Fruit fly (Drosophila melanogaster) whole organism: ENCODE measurements around the gene SrpRbeta.

Source experiments
- psq ChIP-seq: fragments of >200 bp; optimal IDR thresholded peaks from 2 replicates; lab custom pipeline; 2017
- usp ChIP-seq: fragments of >200 bp; optimal IDR thresholded peaks from 2 replicates; lab custom pipeline; 2017; ENCODE audit warnings: missing biosample characterization, missing genetic modification characterization, mixed read lengths

dm6 chr3L:8719990-8720559 is at the start of gene SrpRbeta:
- no peak for TF ChIP-seq psq (lab: Kevin White, UChicago)
- no peak for TF ChIP-seq usp (GFP tag; lab: Kevin White, UChicago)
